Fruit fly (Drosophila melanogaster): Measurements from ENCODE around the gene Inx7.

DNA sequence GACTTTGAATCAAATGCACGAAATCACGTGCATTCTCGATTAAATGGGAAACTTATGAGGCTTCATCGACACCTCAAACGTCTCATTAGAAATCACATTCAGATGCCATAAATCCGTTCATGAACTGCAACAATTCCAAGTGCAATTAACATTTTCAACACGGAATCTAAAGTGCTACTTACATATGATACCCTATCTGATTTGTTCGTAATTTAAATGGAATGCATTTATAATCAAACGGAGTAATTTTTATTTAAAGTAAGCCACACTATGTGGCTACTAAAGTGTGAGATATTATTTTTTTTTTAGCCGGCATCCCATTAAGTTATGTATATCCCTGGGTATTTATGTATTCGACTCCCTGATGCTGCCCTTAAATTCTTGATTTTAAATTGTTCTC is 14.3 kb upstream of the Inx7 start:
- TF ChIP-seq pan (optimal IDR thresholded peaks at IDR 0.05), result no peak
- TF ChIP-seq psq (GFP tag; optimal IDR thresholded peaks at IDR 0.05), result no peak
- no peak for TF ChIP-seq OdsH (GFP tag; optimal IDR thresholded peaks at IDR 0.05)
- no peak for TF ChIP-seq Dif (GFP tag; optimal IDR thresholded peaks at IDR 0.05; ENCODE audit: partially characterized antibody)
- TF ChIP-seq sage (GFP tag; optimal IDR thresholded peaks at IDR 0.05), result no peak
- no peak for TF ChIP-seq Dfd (GFP tag; optimal IDR thresholded peaks at IDR 0.05)
- TF ChIP-seq dmrt93B (GFP tag; optimal IDR thresholded peaks at IDR 0.05), result no peak
- no peak for TF ChIP-seq Hr78 (GFP tag; optimal IDR thresholded peaks at IDR 0.05)
- TF ChIP-seq HLH106 (tag; optimal IDR thresholded peaks at IDR 0.05), result peak; percentile 1
- peak; percentile 51 for TF ChIP-seq h (GFP tag; optimal IDR thresholded peaks at IDR 0.05)
